Fruit fly (Drosophila melanogaster) whole organism, embryonic: ENCODE data around the gene CG13622.
A peak's percentile ranks its signal among the peaks of the same experiment; 100 is the strongest.

ENCODE experiments used
- Ada2b ChIP-seq: fragments of 200-800 bp; sonication (Bioruptor generic); IDR thresholded peaks from 2 replicates; pipeline ENCODE4 v1.3.6; 2022; ENCODE audit warnings: missing biosample characterization, missing genetic modification characterization
- Aef1 ChIP-seq: fragments of 200-800 bp; sonication (Bioruptor generic); IDR thresholded peaks from 3 replicates; pipeline ENCODE4 v1.3.6; 2022; ENCODE audit warnings: missing biosample characterization, missing genetic modification characterization
- B-H1 ChIP-seq: fragments of 200-800 bp; sonication (Bioruptor generic); IDR thresholded peaks from 3 replicates; pipeline ENCODE4 v1.3.6; 2022; ENCODE audit warnings: missing biosample characterization, missing genetic modification characterization
- B-H2 ChIP-seq: fragments of 200-800 bp; sonication (Bioruptor generic); optimal IDR thresholded peaks from 2 replicates; lab custom pipeline; 2018; ENCODE audit warnings: missing biosample characterization, mild to moderate bottlenecking, missing genetic modification characterization
- CG10147 ChIP-seq: fragments of 200-800 bp; sonication (Bioruptor generic); optimal IDR thresholded peaks from 2 replicates; lab custom pipeline; 2019; ENCODE audit warnings: missing biosample characterization, mild to moderate bottlenecking, missing genetic modification characterization, moderate library complexity
- CG10321 ChIP-seq: fragments of 200-800 bp; sonication (Bioruptor generic); IDR thresholded peaks from 2 replicates; pipeline ENCODE4 v1.3.6; 2022; ENCODE audit warnings: missing biosample characterization, missing genetic modification characterization
- CG11695 ChIP-seq: fragments of 200-800 bp; sonication (Bioruptor generic); IDR thresholded peaks from 3 replicates; pipeline ENCODE4 v1.3.6; 2022; ENCODE audit warnings: missing biosample characterization, missing genetic modification characterization
- CG12659 ChIP-seq: fragments of 200-800 bp; sonication (Bioruptor generic); optimal IDR thresholded peaks from 3 replicates; lab custom pipeline; 2017; ENCODE audit warnings: mild to moderate bottlenecking, missing biosample characterization, missing genetic modification reagents, missing genetic modification characterization
- CG17328 ChIP-seq: fragments of 200-800 bp; sonication (Bioruptor generic); IDR thresholded peaks from 2 replicates; pipeline ENCODE4 v1.3.6; 2022; ENCODE audit warnings: missing biosample characterization, missing genetic modification characterization
- CG17385 ChIP-seq: fragments of 200-800 bp; sonication (Bioruptor generic); optimal IDR thresholded peaks from 3 replicates; lab custom pipeline; 2018; ENCODE audit warnings: missing biosample characterization, mild to moderate bottlenecking, missing genetic modification characterization
- CG18011 ChIP-seq: fragments of 200-800 bp; sonication (Bioruptor generic); optimal IDR thresholded peaks from 2 replicates; lab custom pipeline; 2017; ENCODE audit warnings: missing biosample characterization, missing genetic modification characterization, mild to moderate bottlenecking, moderate library complexity, missing genotype
- CG18476 ChIP-seq: fragments of 200-800 bp; sonication (Bioruptor generic); optimal IDR thresholded peaks from 2 replicates; lab custom pipeline; 2016; ENCODE audit warnings: missing biosample characterization, mild to moderate bottlenecking, missing genetic modification characterization
- CG2116 ChIP-seq: fragments of 200-800 bp; sonication (Bioruptor generic); optimal IDR thresholded peaks from 3 replicates; lab custom pipeline; 2018; ENCODE audit warnings: missing biosample characterization, mild to moderate bottlenecking, missing genetic modification characterization
- CG34376 ChIP-seq: fragments of 200-800 bp; sonication (Bioruptor generic); optimal IDR thresholded peaks from 2 replicates; lab custom pipeline; 2018; ENCODE audit warnings: missing biosample characterization, mild to moderate bottlenecking, missing genetic modification characterization
- CG3847 ChIP-seq: fragments of 200-800 bp; sonication (Bioruptor generic); IDR thresholded peaks from 2 replicates; pipeline ENCODE4 v1.3.6; 2022; ENCODE audit warnings: missing biosample characterization, missing genetic modification characterization
- CG3995 ChIP-seq: fragments of 200-800 bp; sonication (Bioruptor generic); optimal IDR thresholded peaks from 3 replicates; lab custom pipeline; 2016; ENCODE audit warnings: missing biosample characterization, missing genetic modification characterization
- CG4282 ChIP-seq: fragments of 200-800 bp; sonication (Bioruptor generic); optimal IDR thresholded peaks from 2 replicates; lab custom pipeline; 2016; ENCODE audit warnings: missing biosample characterization, missing genetic modification characterization
- CG43689 ChIP-seq: fragments of 200-800 bp; sonication (Bioruptor generic); IDR thresholded peaks from 2 replicates; pipeline ENCODE4 v1.3.6; 2022; ENCODE audit warnings: missing biosample characterization, missing genetic modification characterization
- CG4424 ChIP-seq: fragments of 200-800 bp; sonication (Bioruptor generic); optimal IDR thresholded peaks from 3 replicates; lab custom pipeline; 2016; ENCODE audit warnings: missing biosample characterization, missing genetic modification characterization
- CG4854 ChIP-seq: fragments of 200-800 bp; sonication (Bioruptor generic); optimal IDR thresholded peaks from 2 replicates; lab custom pipeline; 2016; ENCODE audit warnings: missing biosample characterization, missing genetic modification characterization, inconsistent platforms
- CG6254 ChIP-seq: fragments of 200-800 bp; sonication (Bioruptor generic); optimal IDR thresholded peaks from 3 replicates; lab custom pipeline; 2017; ENCODE audit warnings: mild to moderate bottlenecking, missing biosample characterization, missing genetic modification reagents, missing genetic modification characterization
- D ChIP-seq, 2 experiments: fragments of 200-800 bp in 1 of 2; fragments of >200 bp in 1 of 2; sonication (Bioruptor generic) in 1 of 2; optimal IDR thresholded peaks; 2 replicates in 1 of 2; 3 replicates in 1 of 2; lab custom pipeline; 2017; ENCODE audit warnings: mild to moderate bottlenecking in 1 of 2, missing biosample characterization in 1 of 2, missing genetic modification characterization in 1 of 2, missing genetic modification reagents in 1 of 2
- Dbx ChIP-seq: fragments of 200-800 bp; sonication (Bioruptor generic); IDR thresholded peaks from 3 replicates; pipeline ENCODE4 v1.3.6; 2022; ENCODE audit warnings: missing biosample characterization, missing genetic modification characterization
- Deaf1 ChIP-seq: fragments of 200-800 bp; optimal IDR thresholded peaks from 3 replicates; lab custom pipeline; 2019; ENCODE audit warnings: missing biosample characterization, mild to moderate bottlenecking, missing genetic modification characterization, moderate library complexity
- Dip3 ChIP-seq: fragments of 200-800 bp; sonication (Bioruptor generic); optimal IDR thresholded peaks from 3 replicates; lab custom pipeline; 2016; ENCODE audit warnings: missing biosample characterization, missing genetic modification characterization
- Doc3 ChIP-seq: fragments of 200-800 bp; sonication (Bioruptor generic); IDR thresholded peaks from 3 replicates; pipeline ENCODE4 v1.3.6; 2022; ENCODE audit warnings: missing biosample characterization, missing genetic modification characterization; ENCODE audit not compliant: partially characterized antibody
- Hr3 ChIP-seq: fragments of 200-800 bp; sonication (Bioruptor generic); optimal IDR thresholded peaks from 3 replicates; lab custom pipeline; 2016; ENCODE audit warnings: missing biosample characterization, missing genetic modification characterization
- Hr51 ChIP-seq, 2 experiments: fragments of 200-800 bp; sonication (Bioruptor generic); optimal IDR thresholded peaks; 2 replicates in 1 of 2; 3 replicates in 1 of 2; lab custom pipeline; 2016 to 2018; ENCODE audit warnings: missing biosample characterization in 2 of 2, missing genetic modification characterization in 2 of 2, mild to moderate bottlenecking in 1 of 2, moderate library complexity in 1 of 2
- Lim3 ChIP-seq: fragments of 200-800 bp; sonication (Bioruptor generic); IDR thresholded peaks from 2 replicates; pipeline ENCODE4 v1.3.6; 2022; ENCODE audit warnings: missing biosample characterization, missing genetic modification characterization
- Lpt ChIP-seq: fragments of >200 bp; optimal IDR thresholded peaks from 2 replicates; lab custom pipeline; 2018; ENCODE audit warnings: missing biosample characterization, missing genetic modification characterization
- Oaz ChIP-seq: fragments of 200-800 bp; sonication (Bioruptor generic); IDR thresholded peaks from 2 replicates; pipeline ENCODE4 v1.3.6; 2022; ENCODE audit warnings: missing biosample characterization, missing genetic modification characterization
- Pdp1 ChIP-seq, 2 experiments: fragments of 200-800 bp; sonication (Bioruptor generic); optimal IDR thresholded peaks; 3 replicates each; lab custom pipeline; 2016; ENCODE audit warnings: missing biosample characterization in 2 of 2, missing genetic modification characterization in 2 of 2, mild to moderate bottlenecking in 1 of 2, moderate library complexity in 1 of 2
- Ssrp ChIP-seq: fragments of 200-800 bp; sonication (Bioruptor generic); optimal IDR thresholded peaks from 2 replicates; lab custom pipeline; 2018; ENCODE audit warnings: missing biosample characterization, mild to moderate bottlenecking, missing genetic modification characterization, moderate library complexity
- YL-1 ChIP-seq: fragments of 200-800 bp; sonication (Bioruptor generic); optimal IDR thresholded peaks from 3 replicates; lab custom pipeline; 2017; ENCODE audit warnings: missing biosample characterization, mild to moderate bottlenecking, missing genetic modification characterization
- al ChIP-seq: fragments of 200-800 bp; sonication (Bioruptor generic); IDR thresholded peaks from 2 replicates; pipeline ENCODE4 v1.3.6; 2022; ENCODE audit warnings: missing biosample characterization, missing genetic modification characterization
- dati ChIP-seq: fragments of 200-800 bp; sonication (Bioruptor generic); IDR thresholded peaks from 2 replicates; pipeline ENCODE4 v1.3.6; 2022; ENCODE audit warnings: missing biosample characterization, missing genetic modification characterization
- dimm ChIP-seq: fragments of 200-800 bp; sonication (Bioruptor generic); IDR thresholded peaks from 2 replicates; pipeline ENCODE4 v1.3.6; 2022; ENCODE audit warnings: missing biosample characterization, missing genetic modification characterization
- dm ChIP-seq: fragments of 200-800 bp; sonication (Bioruptor generic); optimal IDR thresholded peaks from 3 replicates; lab custom pipeline; 2016; ENCODE audit warnings: missing biosample characterization, missing genetic modification characterization
- ind ChIP-seq: fragments of 200-800 bp; sonication (Bioruptor generic); optimal IDR thresholded peaks from 3 replicates; lab custom pipeline; 2016; ENCODE audit warnings: missing biosample characterization, missing genetic modification characterization
- knrl ChIP-seq: fragments of 200-800 bp; sonication (Bioruptor generic); IDR thresholded peaks from 3 replicates; pipeline ENCODE4 v1.3.6; 2022; ENCODE audit warnings: missing biosample characterization, missing genetic modification characterization; ENCODE audit not compliant: partially characterized antibody
- mirr ChIP-seq: fragments of 200-800 bp; sonication (Bioruptor generic); optimal IDR thresholded peaks from 3 replicates; lab custom pipeline; 2018; ENCODE audit warnings: missing biosample characterization, mild to moderate bottlenecking, missing genetic modification characterization
- mld ChIP-seq: fragments of 200-800 bp; sonication (Bioruptor generic); IDR thresholded peaks from 3 replicates; pipeline ENCODE4 v1.3.6; 2022; ENCODE audit warnings: missing biosample characterization, missing genetic modification characterization; ENCODE audit not compliant: partially characterized antibody
- pan ChIP-seq, 4 experiments: fragments of >200 bp in 3 of 4; fragments of 200-800 bp in 1 of 4; sonication (Bioruptor generic) in 1 of 4; optimal IDR thresholded peaks in 3 of 4; IDR thresholded peaks in 1 of 4; 2 replicates each; pipeline versions ENCODE4 v1.3.6 to Lab custom; 2017 to 2022; ENCODE audit warnings: missing biosample characterization in 2 of 4, missing genetic modification characterization in 2 of 4, mixed read lengths in 1 of 4
- pzg ChIP-seq: fragments of 200-800 bp; sonication (Bioruptor generic); optimal IDR thresholded peaks from 3 replicates; lab custom pipeline; 2018; ENCODE audit warnings: missing biosample characterization, mild to moderate bottlenecking, missing genetic modification characterization, moderate library complexity
- rib ChIP-seq: fragments of 200-800 bp; sonication (Bioruptor generic); IDR thresholded peaks from 2 replicates; pipeline ENCODE4 v1.3.6; 2022; ENCODE audit warnings: missing biosample characterization, missing genetic modification characterization
- schlank ChIP-seq: fragments of 200-800 bp; sonication (Bioruptor generic); optimal IDR thresholded peaks from 2 replicates; lab custom pipeline; 2018; ENCODE audit warnings: missing biosample characterization, mild to moderate bottlenecking, missing genetic modification characterization
- scrt ChIP-seq: fragments of 200-800 bp; sonication (Bioruptor generic); optimal IDR thresholded peaks from 2 replicates; lab custom pipeline; 2018; ENCODE audit warnings: missing biosample characterization, mild to moderate bottlenecking, missing genetic modification characterization, moderate library complexity
- sd ChIP-seq: fragments of 200-800 bp; sonication (Bioruptor generic); optimal IDR thresholded peaks from 3 replicates; lab custom pipeline; 2018; ENCODE audit warnings: missing biosample characterization, mild to moderate bottlenecking, missing genetic modification characterization, moderate library complexity
- sens ChIP-seq: fragments of 200-800 bp; sonication (Bioruptor generic); peaks from one replicate; lab custom pipeline; 2016; ENCODE audit warnings: missing biosample characterization, missing genetic modification characterization
- ssp ChIP-seq: fragments of 200-800 bp; sonication (Bioruptor generic); IDR thresholded peaks from 2 replicates; pipeline ENCODE4 v1.3.6; 2022; ENCODE audit warnings: missing biosample characterization, missing genetic modification characterization
- vvl ChIP-seq: fragments of 200-800 bp; sonication (Bioruptor generic); IDR thresholded peaks from 2 replicates; pipeline ENCODE4 v1.3.6; 2022; ENCODE audit warnings: missing biosample characterization, missing genetic modification characterization

Gene CG13622

dm6 chr3R:24530328-24530727 is 6.8 kb upstream of the CG13622 start, which contains the start of the genes CG13623 and ana1 (continued):
- no peak for TF ChIP-seq dimm (GFP tag; lab: Robert Waterston, UW)
- no peak for TF ChIP-seq CG3995
- TF ChIP-seq al (GFP tag; lab: Robert Waterston, UW) = no peak
- no peak for TF ChIP-seq CG4282
- TF ChIP-seq CG43689 (GFP tag; lab: Robert Waterston, UW) = no peak
- TF ChIP-seq Doc3 = peak; percentile 47; the same call in 1 of the 3 replicates
- TF ChIP-seq D (optimal IDR thresholded peaks at IDR 0.05; lab: Kevin White, UChicago) = no peak
- TF ChIP-seq D (GFP tag; optimal IDR thresholded peaks at IDR 0.05; lab: Kevin White, UChicago) = no peak
- TF ChIP-seq knrl (GFP tag; lab: Robert Waterston, UW) = peak; percentile 53; the same call in 2 of the 3 replicates
- no peak for TF ChIP-seq ind
- TF ChIP-seq Ada2b (GFP tag; lab: Robert Waterston, UW) = no peak
- no peak for TF ChIP-seq mld (GFP tag; lab: Robert Waterston, UW)
- TF ChIP-seq sens (GFP tag; lab: Kevin White, UChicago) = no peak
- TF ChIP-seq Hr3 (GFP tag; lab: Kevin White, UChicago) = peak; percentile 4
- no peak for TF ChIP-seq B-H2 (GFP tag; lab: Kevin White, UChicago)
- TF ChIP-seq CG12659 (GFP tag; lab: Kevin White, UChicago) = no peak
- no peak for TF ChIP-seq Ssrp (tag; lab: Kevin White, UChicago)
- no peak for TF ChIP-seq Deaf1 (tag; lab: Kevin White, UChicago)
- no peak for TF ChIP-seq CG18476 (GFP tag; lab: Kevin White, UChicago)
- TF ChIP-seq Oaz (GFP tag; lab: Robert Waterston, UW) = no peak
- TF ChIP-seq Hr51 (GFP tag; optimal IDR thresholded peaks at IDR 0.05; lab: Kevin White, UChicago) = no peak
- no peak for TF ChIP-seq schlank (tag; lab: Kevin White, UChicago)
- TF ChIP-seq ssp = no peak
- TF ChIP-seq scrt (GFP tag; lab: Kevin White, UChicago) = no peak
- no peak for TF ChIP-seq CG4424
- TF ChIP-seq CG6254 (GFP tag; lab: Kevin White, UChicago) = no peak
- TF ChIP-seq sd = no peak
- TF ChIP-seq CG11695 = no peak
- no peak for TF ChIP-seq Dip3 (GFP tag; lab: Kevin White, UChicago)
- no peak for TF ChIP-seq CG34376 (GFP tag; lab: Kevin White, UChicago)
- TF ChIP-seq Dbx (GFP tag; lab: Robert Waterston, UW) = no peak
- TF ChIP-seq vvl (GFP tag; lab: Robert Waterston, UW) = no peak
- no peak for TF ChIP-seq B-H1 (GFP tag; lab: Robert Waterston, UW)
- TF ChIP-seq CG4854 (GFP tag; lab: Kevin White, UChicago) = no peak
- no peak for TF ChIP-seq mirr (GFP tag; lab: Kevin White, UChicago)
- no peak for TF ChIP-seq Lim3 (GFP tag; lab: Robert Waterston, UW)
- TF ChIP-seq CG17328 = no peak
- no peak for TF ChIP-seq CG10321 (GFP tag; lab: Robert Waterston, UW)
- no peak for TF ChIP-seq CG10147 (GFP tag; lab: Kevin White, UChicago)
- TF ChIP-seq Pdp1 (GFP tag; optimal IDR thresholded peaks at IDR 0.05; lab: Kevin White, UChicago) = no peak
- TF ChIP-seq CG17385 (GFP tag; lab: Kevin White, UChicago) = no peak
- TF ChIP-seq YL-1 (GFP tag; lab: Kevin White, UChicago) = peak; percentile 80
- no peak for TF ChIP-seq dm (GFP tag; lab: Kevin White, UChicago)
- TF ChIP-seq pzg (GFP tag; lab: Kevin White, UChicago) = peak; percentile 79
- peak; percentile 27; the same call in 1 of the 2 replicates for TF ChIP-seq CG3847 (GFP tag; lab: Robert Waterston, UW)
- TF ChIP-seq dati = no peak
- no peak for TF ChIP-seq CG18011 (GFP tag; lab: Kevin White, UChicago)
- peak; percentile 68 for TF ChIP-seq CG2116 (GFP tag; lab: Kevin White, UChicago)
- TF ChIP-seq pan (optimal IDR thresholded peaks at IDR 0.05; lab: Kevin White, UChicago) = no peak
- no peak for TF ChIP-seq pan (GFP tag; optimal IDR thresholded peaks at IDR 0.05 in 1 of 2, IDR thresholded peaks at IDR 0.05 in 1 of 2)
- no peak for TF ChIP-seq Aef1 (GFP tag; lab: Robert Waterston, UW)
- TF ChIP-seq rib (GFP tag; lab: Robert Waterston, UW) = no peak
- no peak for TF ChIP-seq Lpt (GFP tag; lab: Kevin White, UChicago)
